Worm (Caenorhabditis elegans): Measurements from ENCODE around the gene Y52E8A.1.

DNA sequence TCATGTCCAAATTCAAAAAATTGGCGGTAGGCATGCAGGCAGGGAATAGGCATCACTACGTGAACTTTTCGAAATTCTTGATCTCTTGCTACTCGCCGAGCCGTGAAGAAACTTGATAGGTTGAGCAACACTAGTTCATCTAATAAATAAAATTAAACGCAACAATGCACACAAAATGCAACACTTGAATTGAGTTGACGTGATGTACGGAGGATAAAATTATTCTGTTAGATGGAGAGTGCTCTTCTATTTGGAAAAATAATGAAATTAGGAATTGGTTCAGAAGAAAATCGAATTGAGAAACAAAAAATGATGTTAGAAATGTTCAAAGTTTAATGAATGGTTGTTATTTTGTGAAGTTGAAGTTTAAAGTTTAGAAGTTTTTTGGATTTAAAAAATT lies 44.9 kb upstream of the Y52E8A.1 start:
- no peak for TF ChIP-seq fkh-10 (GFP tag; optimal IDR thresholded peaks at IDR 0.05)
- no peak for TF ChIP-seq F13H6.1 (tag; optimal IDR thresholded peaks at IDR 0.05)
- no peak for TF ChIP-seq sdc-2 (tag; optimal IDR thresholded peaks at IDR 0.05)
- TF ChIP-seq nfya-1 (tag; optimal IDR thresholded peaks at IDR 0.05), result no peak
- no peak for TF ChIP-seq unc-86 (tag; optimal IDR thresholded peaks at IDR 0.05)
- TF ChIP-seq ceh-24 (tag; optimal IDR thresholded peaks at IDR 0.05), result no peak
- no peak for TF ChIP-seq hlh-30 (tag; optimal IDR thresholded peaks at IDR 0.05; ENCODE audit: insufficient read depth)
- TF ChIP-seq nhr-11 (tag; optimal IDR thresholded peaks at IDR 0.05), result no peak
- no peak for TF ChIP-seq elt-2 (tag; optimal IDR thresholded peaks at IDR 0.05)

Data from whole organism, late embryonic.